Worm (Caenorhabditis elegans): Measurements from ENCODE around the gene hip-1.

DNA sequence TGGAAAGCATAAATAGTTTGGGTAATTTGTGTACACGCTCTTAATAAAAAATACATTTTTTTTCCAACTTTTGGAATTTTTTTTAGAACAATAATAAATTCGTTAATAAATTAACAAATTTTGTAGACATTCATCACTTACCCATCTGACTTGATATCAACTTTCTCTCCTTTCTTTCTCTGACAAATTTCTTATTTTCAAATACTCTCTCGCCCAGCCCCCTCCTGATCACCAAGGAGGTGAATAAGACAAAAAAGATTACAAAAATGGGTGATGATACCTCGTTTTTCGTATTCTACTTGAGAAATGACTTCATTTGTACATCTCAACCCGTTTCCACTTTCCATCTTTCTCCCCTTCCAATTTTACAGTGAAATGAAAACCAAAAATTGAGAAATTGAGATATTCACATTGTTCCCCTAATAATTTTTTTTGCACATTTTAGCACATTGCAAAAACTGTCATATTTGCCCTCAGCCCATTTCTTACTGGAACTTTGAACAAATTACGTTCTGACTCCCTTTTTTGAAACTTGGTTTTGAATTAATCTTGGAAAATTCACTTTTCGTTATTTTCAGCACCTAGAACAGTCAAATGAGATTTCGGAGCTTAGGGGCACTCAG is 46.6 kb downstream of the hip-1 start, which contains the start of gene osm-7:
- no peak for TF ChIP-seq nhr-6 (tag; optimal IDR thresholded peaks at IDR 0.05)
- TF ChIP-seq egl-27 (tag; optimal IDR thresholded peaks at IDR 0.05) = no peak
- TF ChIP-seq gmeb-1 (tag; optimal IDR thresholded peaks at IDR 0.05) = no peak
- no peak for TF ChIP-seq unc-39 (tag; optimal IDR thresholded peaks at IDR 0.05)
- TF ChIP-seq ztf-11 (tag; optimal IDR thresholded peaks at IDR 0.05) = no peak
- TF ChIP-seq nhr-237 (tag; optimal IDR thresholded peaks at IDR 0.05) = no peak
- no peak for TF ChIP-seq unc-62 (GFP tag; optimal IDR thresholded peaks at IDR 0.05)
- no peak for TF ChIP-seq nhr-77 (tag; optimal IDR thresholded peaks at IDR 0.05)
- TF ChIP-seq R02D3.7 (tag; optimal IDR thresholded peaks at IDR 0.05) = no peak
- TF ChIP-seq lin-11 (tag; optimal IDR thresholded peaks at IDR 0.05) = no peak
- no peak for TF ChIP-seq nhr-23 (tag; optimal IDR thresholded peaks at IDR 0.05)
- no peak for TF ChIP-seq nhr-10 (tag; optimal IDR thresholded peaks at IDR 0.05)
- no peak for TF ChIP-seq ama-1 (optimal IDR thresholded peaks at IDR 0.05)
- no peak for TF ChIP-seq ceh-82 (tag; optimal IDR thresholded peaks at IDR 0.05)
